Fruit fly (Drosophila melanogaster) whole organism, embryonic: ENCODE data around the gene CG13884.

Experiments used
- CG12219 ChIP-seq: fragments of 200-800 bp; sonication (Bioruptor generic); optimal IDR thresholded peaks from 3 replicates; lab custom pipeline; 2018; ENCODE audit warnings: missing biosample characterization, mild to moderate bottlenecking, missing genetic modification characterization
- CG1233 ChIP-seq: fragments of 200-800 bp; sonication (Bioruptor generic); optimal IDR thresholded peaks from 4 replicates; lab custom pipeline; 2018; ENCODE audit warnings: missing biosample characterization, mild to moderate bottlenecking, missing genetic modification characterization
- CG13624 ChIP-seq: fragments of 200-800 bp; sonication (Bioruptor generic); optimal IDR thresholded peaks from 2 replicates; lab custom pipeline; 2016; ENCODE audit warnings: missing biosample characterization, missing genetic modification characterization
- CG17328 ChIP-seq: fragments of 200-800 bp; sonication (Bioruptor generic); IDR thresholded peaks from 2 replicates; pipeline ENCODE4 v1.3.6; 2022; ENCODE audit warnings: missing biosample characterization, missing genetic modification characterization
- CG18262 ChIP-seq: fragments of 200-800 bp; optimal IDR thresholded peaks from 3 replicates; lab custom pipeline; 2019; ENCODE audit warnings: missing biosample characterization, mild to moderate bottlenecking, missing genetic modification characterization, moderate library complexity
- CG2678 ChIP-seq: fragments of 200-800 bp; sonication (Bioruptor generic); optimal IDR thresholded peaks from 3 replicates; lab custom pipeline; 2019; ENCODE audit warnings: missing biosample characterization, mild to moderate bottlenecking, missing genetic modification characterization, moderate library complexity
- CG31224 ChIP-seq: fragments of 200-800 bp; sonication (Bioruptor generic); IDR thresholded peaks from 2 replicates; pipeline ENCODE4 v1.3.6; 2022; ENCODE audit warnings: missing biosample characterization, missing genetic modification characterization
- CG34376 ChIP-seq: fragments of 200-800 bp; sonication (Bioruptor generic); optimal IDR thresholded peaks from 2 replicates; lab custom pipeline; 2018; ENCODE audit warnings: missing biosample characterization, mild to moderate bottlenecking, missing genetic modification characterization
- CG3995 ChIP-seq: fragments of 200-800 bp; sonication (Bioruptor generic); optimal IDR thresholded peaks from 3 replicates; lab custom pipeline; 2016; ENCODE audit warnings: missing biosample characterization, missing genetic modification characterization
- CG4730 ChIP-seq: fragments of 200-800 bp; sonication (Bioruptor generic); IDR thresholded peaks from 2 replicates; pipeline ENCODE4 v1.3.6; 2022; ENCODE audit warnings: missing biosample characterization, missing genetic modification characterization
- CG4820 ChIP-seq: fragments of 200-800 bp; sonication (Bioruptor generic); optimal IDR thresholded peaks from 3 replicates; lab custom pipeline; 2016; ENCODE audit warnings: missing biosample characterization, missing genetic modification characterization
- CG6791 ChIP-seq: fragments of 200-800 bp; sonication (Bioruptor generic); IDR thresholded peaks from 3 replicates; pipeline ENCODE4 v1.3.6; 2022; ENCODE audit warnings: missing biosample characterization, missing genetic modification characterization; ENCODE audit not compliant: partially characterized antibody
- CG7839 ChIP-seq: fragments of 200-800 bp; sonication (Bioruptor generic); optimal IDR thresholded peaks from 3 replicates; lab custom pipeline; 2018; ENCODE audit warnings: missing biosample characterization, mild to moderate bottlenecking, missing genetic modification characterization, moderate library complexity
- CG8290 ChIP-seq, 3 experiments: fragments of 200-800 bp; sonication (Bioruptor generic); optimal IDR thresholded peaks; 2 replicates each; lab custom pipeline; 2016 to 2019; ENCODE audit warnings: missing biosample characterization in 3 of 3, missing genetic modification characterization in 3 of 3, mild to moderate bottlenecking in 2 of 3, moderate library complexity in 1 of 3
- CG8388 ChIP-seq: fragments of 200-800 bp; sonication (Bioruptor generic); optimal IDR thresholded peaks from 2 replicates; lab custom pipeline; 2019; ENCODE audit warnings: missing biosample characterization, mild to moderate bottlenecking, missing genetic modification characterization, moderate library complexity
- CG8478 ChIP-seq: fragments of >200 bp; optimal IDR thresholded peaks from 2 replicates; lab custom pipeline; 2018
- CG8944 ChIP-seq: fragments of 200-800 bp; sonication (Bioruptor generic); optimal IDR thresholded peaks from 3 replicates; lab custom pipeline; 2016; ENCODE audit warnings: missing biosample characterization, missing genetic modification characterization
- CG9609 ChIP-seq: fragments of 200-800 bp; sonication (Bioruptor generic); optimal IDR thresholded peaks from 3 replicates; lab custom pipeline; 2016; ENCODE audit warnings: missing biosample characterization, missing genetic modification characterization
- CG9797 ChIP-seq: fragments of 200-800 bp; sonication (Bioruptor generic); optimal IDR thresholded peaks from 3 replicates; lab custom pipeline; 2018; ENCODE audit warnings: missing biosample characterization, mild to moderate bottlenecking, missing genetic modification characterization
- CG9817 ChIP-seq: fragments of 200-800 bp; sonication (Bioruptor generic); optimal IDR thresholded peaks from 2 replicates; lab custom pipeline; 2018; ENCODE audit warnings: missing biosample characterization, mild to moderate bottlenecking, missing genetic modification characterization, moderate library complexity
- Chrac-16 ChIP-seq: fragments of 200-800 bp; sonication (Bioruptor generic); optimal IDR thresholded peaks from 3 replicates; lab custom pipeline; 2016; ENCODE audit warnings: missing biosample characterization, missing genetic modification characterization
- Doc2 ChIP-seq: fragments of 200-800 bp; sonication (Bioruptor generic); IDR thresholded peaks from 2 replicates; pipeline ENCODE4 v1.3.6; 2022; ENCODE audit warnings: missing biosample characterization, missing genetic modification characterization
- Hand ChIP-seq: fragments of 200-800 bp; sonication (Bioruptor generic); optimal IDR thresholded peaks from 2 replicates; lab custom pipeline; 2017; ENCODE audit warnings: mild to moderate bottlenecking, missing biosample characterization, missing genetic modification reagents, missing genetic modification characterization
- Hr51 ChIP-seq, 2 experiments: fragments of 200-800 bp; sonication (Bioruptor generic); optimal IDR thresholded peaks; 2 replicates in 1 of 2; 3 replicates in 1 of 2; lab custom pipeline; 2016 to 2018; ENCODE audit warnings: missing biosample characterization in 2 of 2, missing genetic modification characterization in 2 of 2, mild to moderate bottlenecking in 1 of 2, moderate library complexity in 1 of 2
- Hsf ChIP-seq: fragments of 200-800 bp; sonication (Bioruptor generic); optimal IDR thresholded peaks from 3 replicates; lab custom pipeline; 2016; ENCODE audit warnings: missing biosample characterization, missing genetic modification characterization
- Jarid2 ChIP-seq: fragments of 200-800 bp; sonication (Bioruptor generic); optimal IDR thresholded peaks from 3 replicates; lab custom pipeline; 2017; ENCODE audit warnings: mild to moderate bottlenecking, missing biosample characterization, missing genetic modification reagents, missing genetic modification characterization
- Max ChIP-seq: fragments of 200-800 bp; sonication (Bioruptor generic); optimal IDR thresholded peaks from 2 replicates; lab custom pipeline; 2016; ENCODE audit warnings: missing biosample characterization, mild to moderate bottlenecking, missing genetic modification characterization
- NC2α ChIP-seq: fragments of 200-800 bp; sonication (Bioruptor generic); optimal IDR thresholded peaks from 2 replicates; lab custom pipeline; 2016; ENCODE audit warnings: missing biosample characterization, missing genetic modification characterization
- Rfx ChIP-seq: fragments of 200-800 bp; sonication (Bioruptor generic); IDR thresholded peaks from 2 replicates; pipeline ENCODE4 v1.3.6; 2022; ENCODE audit warnings: missing biosample characterization, missing genetic modification characterization
- Sin3A ChIP-seq: fragments of >200 bp; optimal IDR thresholded peaks from 2 replicates; lab custom pipeline; 2018
- Vsx1 ChIP-seq: fragments of 200-800 bp; sonication (Bioruptor generic); optimal IDR thresholded peaks from 2 replicates; lab custom pipeline; 2017; ENCODE audit warnings: missing biosample characterization, mild to moderate bottlenecking, missing genetic modification characterization, missing genetic modification reagents
- cwo ChIP-seq: fragments of 200-800 bp; sonication (Bioruptor generic); optimal IDR thresholded peaks from 3 replicates; lab custom pipeline; 2017; ENCODE audit warnings: missing biosample characterization, missing genetic modification characterization, mild to moderate bottlenecking, moderate library complexity, missing genetic modification reagents
- dmrt99B ChIP-seq: fragments of 200-800 bp; sonication (Bioruptor generic); optimal IDR thresholded peaks from 2 replicates; lab custom pipeline; 2018; ENCODE audit warnings: missing biosample characterization, mild to moderate bottlenecking, missing genetic modification characterization, moderate library complexity
- gcm ChIP-seq: fragments of 200-800 bp; sonication (Bioruptor generic); optimal IDR thresholded peaks from 2 replicates; lab custom pipeline; 2019; ENCODE audit warnings: missing biosample characterization, mild to moderate bottlenecking, missing genetic modification characterization, moderate library complexity
- gfzf ChIP-seq: fragments of 200-800 bp; sonication (Bioruptor generic); optimal IDR thresholded peaks from 2 replicates; lab custom pipeline; 2016; ENCODE audit warnings: missing biosample characterization, mild to moderate bottlenecking, missing genetic modification characterization, moderate library complexity
- gro ChIP-seq: fragments of 200-800 bp; sonication (Bioruptor generic); optimal IDR thresholded peaks from 2 replicates; lab custom pipeline; 2016; ENCODE audit warnings: missing biosample characterization, missing genetic modification characterization
- gsb ChIP-seq: fragments of 200-800 bp; sonication (Bioruptor generic); IDR thresholded peaks from 2 replicates; pipeline ENCODE4 v1.3.6; 2022; ENCODE audit warnings: missing biosample characterization, missing genetic modification characterization
- gt ChIP-seq: fragments of 200-800 bp; sonication (Bioruptor generic); IDR thresholded peaks from 2 replicates; pipeline ENCODE4 v1.3.6; 2022; ENCODE audit warnings: missing biosample characterization, missing genetic modification characterization
- hb ChIP-seq: fragments of 200-800 bp; sonication (Bioruptor generic); IDR thresholded peaks from 3 replicates; pipeline ENCODE4 v1.3.6; 2022; ENCODE audit warnings: missing biosample characterization, missing genetic modification characterization; ENCODE audit not compliant: partially characterized antibody
- inv ChIP-seq: fragments of 200-800 bp; sonication (Bioruptor generic); IDR thresholded peaks from 2 replicates; pipeline ENCODE4 v1.3.6; 2022; ENCODE audit warnings: missing biosample characterization, missing genetic modification characterization; ENCODE audit not compliant: partially characterized antibody
- org-1 ChIP-seq: fragments of 200-800 bp; sonication (Bioruptor generic); optimal IDR thresholded peaks from 2 replicates; lab custom pipeline; 2017; ENCODE audit warnings: missing biosample characterization, missing genetic modification characterization
- p53 ChIP-seq: fragments of 200-800 bp; sonication (Bioruptor generic); optimal IDR thresholded peaks from 2 replicates; lab custom pipeline; 2016; ENCODE audit warnings: missing biosample characterization, missing genetic modification characterization
- phol ChIP-seq: fragments of 200-800 bp; sonication (Bioruptor generic); optimal IDR thresholded peaks from 3 replicates; lab custom pipeline; 2018; ENCODE audit warnings: missing biosample characterization, mild to moderate bottlenecking, missing genetic modification characterization, moderate library complexity
- schlank ChIP-seq: fragments of 200-800 bp; sonication (Bioruptor generic); optimal IDR thresholded peaks from 2 replicates; lab custom pipeline; 2018; ENCODE audit warnings: missing biosample characterization, mild to moderate bottlenecking, missing genetic modification characterization
- sim ChIP-seq: fragments of 200-800 bp; sonication (Bioruptor generic); IDR thresholded peaks from 2 replicates; pipeline ENCODE4 v1.3.6; 2022; ENCODE audit warnings: missing biosample characterization, missing genetic modification characterization
- stwl ChIP-seq: fragments of 200-800 bp; sonication (Bioruptor generic); optimal IDR thresholded peaks from 3 replicates; lab custom pipeline; 2018; ENCODE audit warnings: missing biosample characterization, mild to moderate bottlenecking, missing genetic modification characterization, moderate library complexity
- tap ChIP-seq: fragments of 200-800 bp; optimal IDR thresholded peaks from 3 replicates; lab custom pipeline; 2019; ENCODE audit warnings: missing biosample characterization, mild to moderate bottlenecking, missing genetic modification characterization, moderate library complexity
- tio ChIP-seq: fragments of 200-800 bp; sonication (Bioruptor generic); optimal IDR thresholded peaks from 2 replicates; lab custom pipeline; 2017; ENCODE audit warnings: missing biosample characterization, missing genetic modification characterization, inconsistent platforms
- wdn ChIP-seq: fragments of 200-800 bp; sonication (Bioruptor generic); IDR thresholded peaks from 2 replicates; pipeline ENCODE4 v1.3.6; 2022; ENCODE audit warnings: missing biosample characterization, missing genetic modification characterization
- zf30C ChIP-seq: fragments of 200-800 bp; sonication (Bioruptor generic); optimal IDR thresholded peaks from 3 replicates; lab custom pipeline; 2018; ENCODE audit warnings: missing biosample characterization, mild to moderate bottlenecking, missing genetic modification characterization

CG13884 gene

DNA sequence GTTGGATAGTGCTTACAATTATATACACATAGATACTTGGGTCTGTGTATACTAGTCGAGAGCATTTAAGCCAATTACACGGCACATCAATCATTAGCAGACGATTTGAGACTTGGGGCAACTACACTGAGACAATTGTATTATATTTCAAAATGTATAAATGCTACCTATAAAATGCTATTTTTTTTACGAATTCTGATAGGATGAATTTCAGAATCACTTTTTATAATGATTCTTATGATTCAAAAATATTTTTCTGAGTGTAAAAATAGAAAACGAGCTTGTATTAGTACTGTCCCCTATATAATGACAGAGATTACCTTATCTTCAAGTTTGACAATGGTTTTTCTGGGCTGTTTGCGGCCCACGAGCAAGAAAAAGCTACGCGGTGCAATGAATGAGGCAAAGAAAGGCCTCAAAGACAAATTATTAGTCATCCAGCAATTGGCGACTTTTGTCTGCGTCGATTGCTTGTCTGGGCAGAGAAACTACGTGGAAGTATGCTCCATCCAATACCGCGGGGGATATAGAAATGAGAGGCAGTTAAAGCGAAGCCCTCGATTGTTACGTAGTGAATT lies 15.5 kb downstream of the CG13884 start (continued):
- TF ChIP-seq CG8944 (peak; percentile 4), Max (GFP tag; lab: Kevin White, UChicago) (peak; percentile 36), Chrac-16 (GFP tag; lab: Kevin White, UChicago) (peak; percentile 59), CG13624 (GFP tag; lab: Kevin White, UChicago) (peak; percentile 83), CG9797 (GFP tag; lab: Kevin White, UChicago) (no peak), CG8478 (lab: Kevin White, UChicago) (no peak), CG7839 (tag; lab: Kevin White, UChicago) (peak; percentile 83), inv (GFP tag; lab: Robert Waterston, UW) (no peak), tio (GFP tag; lab: Kevin White, UChicago) (no peak), tap (peak; percentile 68), gt (GFP tag; lab: Robert Waterston, UW) (peak; percentile 61), CG3995 (no peak), CG9817 (tag; lab: Kevin White, UChicago) (peak; percentile 45), zf30C (GFP tag; lab: Kevin White, UChicago) (peak; percentile 58), CG1233 (peak; percentile 73), Hr51 (GFP tag; optimal IDR thresholded peaks at IDR 0.05; lab: Kevin White, UChicago) (peak; percentile 34 to 80), Doc2 (GFP tag; lab: Robert Waterston, UW) (0 out of 2 replicates have a peak, but pooled peaks have one; percentile 32), CG6791 (GFP tag; lab: Robert Waterston, UW) (no peak), CG17328 (peak; percentile 77), Hsf (GFP tag; lab: Kevin White, UChicago) (peak; percentile 60), CG8290 (GFP tag; optimal IDR thresholded peaks at IDR 0.05; lab: Kevin White, UChicago) (no peak), CG8290 (tag; optimal IDR thresholded peaks at IDR 0.05; lab: Kevin White, UChicago) (no peak), CG8388 (peak; percentile 60), NC2α (no peak), CG18262 (peak; percentile 84), Rfx (GFP tag; lab: Robert Waterston, UW) (peak; percentile 86), CG9609 (GFP tag; lab: Kevin White, UChicago) (peak; percentile 33), gsb (peak; percentile 56; the same call in 1 of the 2 replicates), phol (tag; lab: Kevin White, UChicago) (peak; percentile 80), gfzf (GFP tag; lab: Kevin White, UChicago) (no peak), stwl (no peak), CG34376 (GFP tag; lab: Kevin White, UChicago) (no peak), Sin3A (lab: Kevin White, UChicago) (no peak), Vsx1 (GFP tag; lab: Kevin White, UChicago) (no peak), CG12219 (GFP tag; lab: Kevin White, UChicago) (peak; percentile 40), sim (GFP tag; lab: Robert Waterston, UW) (0 out of 2 replicates have a peak, but pooled peaks have one; percentile 45), Hand (GFP tag; lab: Kevin White, UChicago) (peak; percentile 36), dmrt99B (tag; lab: Kevin White, UChicago) (peak; percentile 89), Jarid2 (GFP tag; lab: Kevin White, UChicago) (peak; percentile 14), cwo (peak; percentile 84), schlank (no peak), gro (peak; percentile 64), wdn (GFP tag; lab: Robert Waterston, UW) (peak; percentile 70), CG31224 (GFP tag; lab: Robert Waterston, UW) (peak; percentile 69), org-1 (GFP tag; lab: Kevin White, UChicago) (peak; percentile 60), CG2678 (peak; percentile 88), CG4820 (peak; percentile 59), hb (GFP tag; lab: Robert Waterston, UW) (no peak), CG4730 (GFP tag; lab: Robert Waterston, UW) (peak; percentile 72), gcm (GFP tag; lab: Kevin White, UChicago) (no peak), p53 (GFP tag; lab: Kevin White, UChicago) (no peak)
